Fruit fly (Drosophila melanogaster) ovary, adult (tissue): ENCODE measurements around the gene CG33510.

Source experiments
- CG17801 ChIP-seq: fragments of 200-800 bp; optimal IDR thresholded peaks from 2 replicates; lab custom pipeline; 2019; ENCODE audit warnings: missing biosample characterization, mild to moderate bottlenecking, missing genetic modification characterization, moderate library complexity; ENCODE audit not compliant: partially characterized antibody

CG33510 gene

dm6 chr2L:21051873-21052736, 32.0 kb downstream of the CG33510 start, which contains the start of gene CG42238:
CG42238 (minus strand) TSS chr2L:21052164.
- TF ChIP-seq CG17801 (GFP tag; lab: Kevin White, UChicago): no peak

- no peak for TF ChIP-seq CG17801 (GFP tag; lab: Kevin White, UChicago)
Measured at dm6 chr2L:21040719-21041118, 43.4 kb downstream of the CG33510 start.

dm6 chr2L:21039569-21040159, 44.5 kb downstream of the CG33510 start:
- no peak for TF ChIP-seq CG17801 (GFP tag; lab: Kevin White, UChicago)

dm6 chr2L:21038723-21039122, 45.4 kb downstream of the CG33510 start:
- no peak for TF ChIP-seq CG17801 (GFP tag; lab: Kevin White, UChicago)

dm6 chr2L:21037723-21038122, 46.4 kb downstream of the CG33510 start:
- no peak for TF ChIP-seq CG17801 (GFP tag; lab: Kevin White, UChicago)

dm6 chr2L:21035704-21036369, 48.3 kb downstream of the CG33510 start:
- TF ChIP-seq CG17801 (GFP tag; lab: Kevin White, UChicago): no peak

- no peak for TF ChIP-seq CG17801 (GFP tag; lab: Kevin White, UChicago)
Measured at dm6 chr2L:21034388-21034787, 49.7 kb downstream of the CG33510 start.

- TF ChIP-seq CG17801 (GFP tag; lab: Kevin White, UChicago): no peak
Measured at dm6 chr2L:21033315-21033714, 50.8 kb downstream of the CG33510 start.
